Fruit fly (Drosophila melanogaster) whole organism, embryonic: ENCODE results near the gene alphaCOP.

Experiments used
- Aef1 ChIP-seq: fragments of 200-800 bp; sonication (Bioruptor generic); IDR thresholded peaks from 3 replicates; pipeline ENCODE4 v1.3.6; 2022; ENCODE audit warnings: missing biosample characterization, missing genetic modification characterization
- Atf-2 ChIP-seq: fragments of 200-800 bp; sonication (Bioruptor generic); optimal IDR thresholded peaks from 2 replicates; lab custom pipeline; 2016; ENCODE audit warnings: missing biosample characterization, missing genetic modification characterization
- CG10209 ChIP-seq: fragments of 200-800 bp; sonication (Bioruptor generic); optimal IDR thresholded peaks from 3 replicates; lab custom pipeline; 2017; ENCODE audit warnings: missing biosample characterization, mild to moderate bottlenecking, missing genetic modification characterization, missing genetic modification reagents
- CG12299 ChIP-seq: fragments of 200-800 bp; sonication (Bioruptor generic); optimal IDR thresholded peaks from 2 replicates; lab custom pipeline; 2018; ENCODE audit warnings: missing biosample characterization, mild to moderate bottlenecking, missing genetic modification characterization
- CG15011 ChIP-seq: fragments of 200-800 bp; sonication (Bioruptor generic); optimal IDR thresholded peaks from 3 replicates; lab custom pipeline; 2018; ENCODE audit warnings: missing biosample characterization, mild to moderate bottlenecking, missing genetic modification characterization
- CG15514 ChIP-seq: fragments of 200-800 bp; sonication (Bioruptor generic); optimal IDR thresholded peaks from 3 replicates; lab custom pipeline; 2017; ENCODE audit warnings: missing biosample characterization, missing genetic modification characterization, mild to moderate bottlenecking, moderate library complexity, missing genetic modification reagents
- CG17359 ChIP-seq: fragments of 200-800 bp; sonication (Bioruptor generic); optimal IDR thresholded peaks from 3 replicates; lab custom pipeline; 2018; ENCODE audit warnings: missing biosample characterization, mild to moderate bottlenecking, missing genetic modification characterization, moderate library complexity
- CG2678 ChIP-seq: fragments of 200-800 bp; sonication (Bioruptor generic); optimal IDR thresholded peaks from 3 replicates; lab custom pipeline; 2019; ENCODE audit warnings: missing biosample characterization, mild to moderate bottlenecking, missing genetic modification characterization, moderate library complexity
- CG34224 ChIP-seq: fragments of 200-800 bp; sonication (Bioruptor generic); IDR thresholded peaks from 3 replicates; pipeline ENCODE4 v1.3.6; 2022; ENCODE audit warnings: missing biosample characterization, missing genetic modification characterization; ENCODE audit not compliant: partially characterized antibody
- CG3838 ChIP-seq: fragments of 200-800 bp; sonication (Bioruptor generic); optimal IDR thresholded peaks from 3 replicates; lab custom pipeline; 2016; ENCODE audit warnings: missing biosample characterization, missing genetic modification characterization
- CG3995 ChIP-seq: fragments of 200-800 bp; sonication (Bioruptor generic); optimal IDR thresholded peaks from 3 replicates; lab custom pipeline; 2016; ENCODE audit warnings: missing biosample characterization, missing genetic modification characterization
- CG4424 ChIP-seq: fragments of 200-800 bp; sonication (Bioruptor generic); optimal IDR thresholded peaks from 3 replicates; lab custom pipeline; 2016; ENCODE audit warnings: missing biosample characterization, missing genetic modification characterization
- CG4820 ChIP-seq: fragments of 200-800 bp; sonication (Bioruptor generic); optimal IDR thresholded peaks from 3 replicates; lab custom pipeline; 2016; ENCODE audit warnings: missing biosample characterization, missing genetic modification characterization
- CG6254 ChIP-seq: fragments of 200-800 bp; sonication (Bioruptor generic); optimal IDR thresholded peaks from 3 replicates; lab custom pipeline; 2017; ENCODE audit warnings: mild to moderate bottlenecking, missing biosample characterization, missing genetic modification reagents, missing genetic modification characterization
- CG6272 ChIP-seq: fragments of 200-800 bp; sonication (Bioruptor generic); IDR thresholded peaks from 2 replicates; pipeline ENCODE4 v1.3.6; 2022; ENCODE audit warnings: missing biosample characterization, missing genetic modification characterization
- CG6683 ChIP-seq: fragments of 200-800 bp; sonication (Bioruptor generic); optimal IDR thresholded peaks from 2 replicates; lab custom pipeline; 2017; ENCODE audit warnings: missing biosample characterization, mild to moderate bottlenecking, missing genetic modification characterization, missing genetic modification reagents
- CG7372 ChIP-seq: fragments of 200-800 bp; sonication (Bioruptor generic); IDR thresholded peaks from 2 replicates; pipeline ENCODE4 v1.3.6; 2022; ENCODE audit warnings: missing biosample characterization, missing genetic modification characterization
- CG7786 ChIP-seq: fragments of 200-800 bp; sonication (Bioruptor generic); optimal IDR thresholded peaks from 2 replicates; lab custom pipeline; 2016; ENCODE audit warnings: missing biosample characterization, missing genetic modification characterization
- CTCF ChIP-seq: fragments of 200-800 bp; sonication (Bioruptor generic); optimal IDR thresholded peaks from 2 replicates; lab custom pipeline; 2017; ENCODE audit warnings: missing biosample characterization, mild to moderate bottlenecking, missing genetic modification characterization, moderate library complexity
- Dll ChIP-seq: fragments of 200-800 bp; sonication (Bioruptor generic); IDR thresholded peaks from 4 replicates; pipeline ENCODE4 v1.3.6; 2022; ENCODE audit warnings: missing biosample characterization, missing genetic modification characterization; ENCODE audit not compliant: partially characterized antibody
- HLH3B ChIP-seq: fragments of 200-800 bp; sonication (Bioruptor generic); IDR thresholded peaks from 2 replicates; pipeline ENCODE4 v1.3.6; 2022; ENCODE audit warnings: missing biosample characterization, missing genetic modification characterization
- Hand ChIP-seq: fragments of 200-800 bp; sonication (Bioruptor generic); optimal IDR thresholded peaks from 2 replicates; lab custom pipeline; 2017; ENCODE audit warnings: mild to moderate bottlenecking, missing biosample characterization, missing genetic modification reagents, missing genetic modification characterization
- Hr78 ChIP-seq, 2 experiments: fragments of 200-800 bp in 1 of 2; fragments of >200 bp in 1 of 2; sonication (Bioruptor generic) in 1 of 2; optimal IDR thresholded peaks; 2 replicates each; lab custom pipeline; 2017 to 2019; ENCODE audit warnings: missing biosample characterization in 2 of 2, missing genetic modification characterization in 2 of 2, mild to moderate bottlenecking in 1 of 2, moderate library complexity in 1 of 2
- NFAT ChIP-seq: fragments of 200-800 bp; sonication (Bioruptor generic); IDR thresholded peaks from 2 replicates; pipeline ENCODE4 v1.3.6; 2022; ENCODE audit warnings: missing biosample characterization, missing genetic modification characterization
- Nf-YC ChIP-seq: fragments of 200-800 bp; optimal IDR thresholded peaks from 3 replicates; lab custom pipeline; 2019; ENCODE audit warnings: missing biosample characterization, mild to moderate bottlenecking, missing genetic modification characterization, moderate library complexity
- Opbp ChIP-seq: fragments of 200-800 bp; sonication (Bioruptor generic); IDR thresholded peaks from 3 replicates; pipeline ENCODE4 v1.3.6; 2022; ENCODE audit warnings: missing biosample characterization, missing genetic modification characterization; ENCODE audit not compliant: partially characterized antibody
- Optix ChIP-seq: fragments of 200-800 bp; sonication (Bioruptor generic); IDR thresholded peaks from 3 replicates; pipeline ENCODE4 v1.3.6; 2022; ENCODE audit warnings: missing biosample characterization, missing genetic modification characterization
- PHDP ChIP-seq: fragments of 200-800 bp; sonication (Bioruptor generic); optimal IDR thresholded peaks from 3 replicates; lab custom pipeline; 2018; ENCODE audit warnings: missing biosample characterization, mild to moderate bottlenecking, missing genetic modification characterization, moderate library complexity
- Tbp ChIP-seq: fragments of >200 bp; optimal IDR thresholded peaks from 2 replicates; lab custom pipeline; 2018; ENCODE audit warnings: missing biosample characterization, missing genetic modification characterization
- Vsx1 ChIP-seq: fragments of 200-800 bp; sonication (Bioruptor generic); optimal IDR thresholded peaks from 2 replicates; lab custom pipeline; 2017; ENCODE audit warnings: missing biosample characterization, mild to moderate bottlenecking, missing genetic modification characterization, missing genetic modification reagents
- ara ChIP-seq: fragments of 200-800 bp; sonication (Bioruptor generic); IDR thresholded peaks from 2 replicates; pipeline ENCODE4 v1.3.6; 2022; ENCODE audit warnings: missing biosample characterization, missing genetic modification characterization
- bcd ChIP-seq: fragments of 200-800 bp; sonication (Bioruptor generic); optimal IDR thresholded peaks from 2 replicates; lab custom pipeline; 2017; ENCODE audit warnings: missing biosample characterization, mild to moderate bottlenecking, missing genetic modification characterization
- cg ChIP-seq: fragments of 200-800 bp; sonication (Bioruptor generic); optimal IDR thresholded peaks from 3 replicates; lab custom pipeline; 2019; ENCODE audit warnings: missing biosample characterization, mild to moderate bottlenecking, missing genetic modification characterization, moderate library complexity
- chinmo ChIP-seq: fragments of 200-800 bp; sonication (Bioruptor generic); IDR thresholded peaks from 4 replicates; pipeline ENCODE4 v1.3.6; 2022; ENCODE audit warnings: missing biosample characterization, missing genetic modification characterization; ENCODE audit not compliant: partially characterized antibody
- dmrt99B ChIP-seq: fragments of 200-800 bp; sonication (Bioruptor generic); optimal IDR thresholded peaks from 2 replicates; lab custom pipeline; 2018; ENCODE audit warnings: missing biosample characterization, mild to moderate bottlenecking, missing genetic modification characterization, moderate library complexity
- dpn ChIP-seq, 2 experiments: fragments of 200-800 bp; sonication (Bioruptor generic); optimal IDR thresholded peaks; 3 replicates each; lab custom pipeline; 2016; ENCODE audit warnings: missing biosample characterization in 2 of 2, missing genetic modification characterization in 2 of 2
- ems ChIP-seq: fragments of 200-800 bp; sonication (Bioruptor generic); optimal IDR thresholded peaks from 3 replicates; lab custom pipeline; 2016; ENCODE audit warnings: missing biosample characterization, missing genetic modification characterization
- fd64A ChIP-seq: fragments of 200-800 bp; sonication (Bioruptor generic); optimal IDR thresholded peaks from 3 replicates; lab custom pipeline; 2018; ENCODE audit warnings: missing biosample characterization, mild to moderate bottlenecking, missing genetic modification characterization
- gsb-n ChIP-seq: fragments of 200-800 bp; sonication (Bioruptor generic); optimal IDR thresholded peaks from 3 replicates; lab custom pipeline; 2018; ENCODE audit warnings: missing biosample characterization, mild to moderate bottlenecking, missing genetic modification characterization
- ham ChIP-seq: fragments of 200-800 bp; sonication (Bioruptor generic); IDR thresholded peaks from 2 replicates; pipeline ENCODE4 v1.3.6; 2022; ENCODE audit warnings: missing biosample characterization, missing genetic modification characterization
- lmd ChIP-seq: fragments of 200-800 bp; sonication (Bioruptor generic); IDR thresholded peaks from 2 replicates; pipeline ENCODE4 v1.3.6; 2022; ENCODE audit warnings: missing biosample characterization, missing genetic modification characterization
- nmo ChIP-seq: fragments of 200-800 bp; sonication (Bioruptor generic); optimal IDR thresholded peaks from 2 replicates; lab custom pipeline; 2018; ENCODE audit warnings: missing biosample characterization, mild to moderate bottlenecking, missing genetic modification characterization, moderate library complexity
- pb ChIP-seq: fragments of 200-800 bp; sonication (Bioruptor generic); optimal IDR thresholded peaks from 3 replicates; lab custom pipeline; 2016; ENCODE audit warnings: missing biosample characterization, missing genetic modification characterization
- peb ChIP-seq: fragments of 200-800 bp; sonication (Bioruptor generic); IDR thresholded peaks from 2 replicates; pipeline ENCODE4 v1.3.6; 2022; ENCODE audit warnings: missing biosample characterization, missing genetic modification characterization
- pho ChIP-seq: fragments of 200-800 bp; sonication (Bioruptor generic); optimal IDR thresholded peaks from 2 replicates; lab custom pipeline; 2016; ENCODE audit warnings: missing biosample characterization, missing genetic modification characterization
- schlank ChIP-seq: fragments of 200-800 bp; sonication (Bioruptor generic); optimal IDR thresholded peaks from 2 replicates; lab custom pipeline; 2018; ENCODE audit warnings: missing biosample characterization, mild to moderate bottlenecking, missing genetic modification characterization
- sob ChIP-seq: fragments of 200-800 bp; sonication (Bioruptor generic); IDR thresholded peaks from 2 replicates; pipeline ENCODE4 v1.3.6; 2022; ENCODE audit warnings: missing biosample characterization, missing genetic modification characterization
- toy ChIP-seq: fragments of 200-800 bp; sonication (Bioruptor generic); IDR thresholded peaks from 2 replicates; pipeline ENCODE4 v1.3.6; 2022; ENCODE audit warnings: missing biosample characterization, missing genetic modification characterization
- usp ChIP-seq: fragments of >200 bp; optimal IDR thresholded peaks from 2 replicates; lab custom pipeline; 2017; ENCODE audit warnings: missing biosample characterization, missing genetic modification characterization
- zfh1 ChIP-seq: fragments of 200-800 bp; sonication (Bioruptor generic); IDR thresholded peaks from 3 replicates; pipeline ENCODE4 v1.3.6; 2022; ENCODE audit warnings: missing biosample characterization, missing genetic modification characterization

alphaCOP gene

dm6 chr3L:1644920-1645567, at the start of gene alphaCOP, which contains the start of gene CG13919 (continued):
- TF ChIP-seq CG10209 (peak; percentile 96), CG3995 (GFP tag; lab: Kevin White, UChicago) (peak; percentile 83), usp (GFP tag; lab: Kevin White, UChicago) (no peak), pho (peak; percentile 93), dpn (GFP tag; optimal IDR thresholded peaks at IDR 0.05; lab: Kevin White, UChicago) (peak; percentile 95 to 98), CG12299 (tag; lab: Kevin White, UChicago) (peak; percentile 92), cg (GFP tag; lab: Kevin White, UChicago) (no peak), CG4820 (GFP tag; lab: Kevin White, UChicago) (peak; percentile 88), Opbp (GFP tag; lab: Robert Waterston, UW) (no peak), CG7372 (GFP tag; lab: Robert Waterston, UW) (peak; percentile 97), CG34224 (GFP tag; lab: Robert Waterston, UW) (0 out of 3 replicates have a peak, but pooled peaks have one; percentile 38), toy (peak; percentile 92), Hand (peak; percentile 91), CG2678 (tag; lab: Kevin White, UChicago) (peak; percentile 97), fd64A (GFP tag; lab: Kevin White, UChicago) (peak; percentile 56), pb (GFP tag; lab: Kevin White, UChicago) (peak; percentile 77), nmo (GFP tag; lab: Kevin White, UChicago) (peak; percentile 98), CTCF (peak; percentile 35), Optix (peak; percentile 95), CG15011 (GFP tag; lab: Kevin White, UChicago) (no peak), CG6683 (peak; percentile 82), NFAT (GFP tag; lab: Robert Waterston, UW) (peak; percentile 96), Tbp (GFP tag; lab: Kevin White, UChicago) (no peak), PHDP (peak; percentile 97), bcd (GFP tag; lab: Kevin White, UChicago) (peak; percentile 96), ara (GFP tag; lab: Robert Waterston, UW) (peak; percentile 96), Vsx1 (GFP tag; lab: Kevin White, UChicago) (peak; percentile 87), CG3838 (GFP tag; lab: Kevin White, UChicago) (peak; percentile 89), Nf-YC (tag; lab: Kevin White, UChicago) (peak; percentile 85), CG6272 (GFP tag; lab: Robert Waterston, UW) (peak; percentile 95), gsb-n (tag; lab: Kevin White, UChicago) (peak; percentile 97), lmd (peak; percentile 97), chinmo (GFP tag; lab: Robert Waterston, UW) (no peak), schlank (tag; lab: Kevin White, UChicago) (peak; percentile 88), Hr78 (GFP tag; optimal IDR thresholded peaks at IDR 0.05; lab: Kevin White, UChicago) (peak in 1 of 2 experiments; percentile 93), ems (peak; percentile 96), CG17359 (tag; lab: Kevin White, UChicago) (peak; percentile 95), Atf-2 (GFP tag; lab: Kevin White, UChicago) (peak; percentile 89), CG7786 (peak; percentile 87), HLH3B (GFP tag; lab: Robert Waterston, UW) (peak; percentile 95), Aef1 (GFP tag; lab: Robert Waterston, UW) (peak; percentile 97), CG6254 (GFP tag; lab: Kevin White, UChicago) (peak; percentile 88), CG15514 (GFP tag; lab: Kevin White, UChicago) (peak; percentile 90), sob (GFP tag; lab: Robert Waterston, UW) (peak; percentile 97), Dll (GFP tag; lab: Robert Waterston, UW) (peak; percentile 44; the same call in 2 of the 4 replicates), CG4424 (GFP tag; lab: Kevin White, UChicago) (peak; percentile 96), ham (GFP tag; lab: Robert Waterston, UW) (peak; percentile 92), peb (GFP tag; lab: Robert Waterston, UW) (peak; percentile 87), zfh1 (GFP tag; lab: Robert Waterston, UW) (peak; percentile 97), dmrt99B (tag; lab: Kevin White, UChicago) (peak; percentile 96)
